Worm (Caenorhabditis elegans): ENCODE measurements around the gene C07D10.6.

DNA sequence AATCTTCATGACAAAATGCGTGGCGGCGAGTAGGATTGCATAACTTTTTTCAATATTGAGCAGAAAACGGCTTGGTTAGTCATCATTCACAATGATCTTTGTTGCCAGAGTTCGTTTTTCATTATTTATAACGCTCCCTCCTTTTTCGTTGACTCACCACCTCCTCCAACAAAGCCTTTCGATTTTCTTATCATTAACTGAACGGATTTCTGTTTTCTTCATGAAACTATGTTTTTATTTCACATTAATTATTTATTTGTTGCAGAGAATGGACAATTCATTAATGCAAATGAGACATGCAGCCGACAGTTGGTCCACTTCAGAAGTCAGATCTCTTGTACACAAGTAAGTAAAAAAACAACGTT, 15.6 kb downstream of the C07D10.6 start, which contains the start of gene bath-44:
- TF ChIP-seq ztf-18 (tag; optimal IDR thresholded peaks at IDR 0.05) (no peak), F37B4.10 (GFP tag; IDR thresholded peaks at IDR 0.05) (no peak)
